Worm (Caenorhabditis elegans) whole organism, L3 larva: ENCODE data around the gene catp-6.

Experiments
- ama-1 ChIP-seq: fragments of 150-350 bp; optimal IDR thresholded peaks from 2 replicates; lab custom pipeline; 2018
- daf-12 ChIP-seq: fragments of 150-350 bp; optimal IDR thresholded peaks from 2 replicates; lab custom pipeline; 2014; ENCODE audit warnings: missing biosample characterization, missing genetic modification reagents, missing genetic modification characterization
- elt-2 ChIP-seq: sonication (generic microtip); optimal IDR thresholded peaks from 2 replicates; lab custom pipeline; 2016; ENCODE audit warnings: missing genetic modification reagents, mild to moderate bottlenecking, missing genetic modification characterization, missing compliant biosample characterization
- fkh-10 ChIP-seq: sonication (generic microtip); optimal IDR thresholded peaks from 2 replicates; lab custom pipeline; 2017; ENCODE audit warnings: missing biosample characterization, missing genetic modification reagents, missing genetic modification characterization
- unc-62 ChIP-seq: fragments of 150-350 bp; sonication (generic microtip); optimal IDR thresholded peaks from 4 replicates; lab custom pipeline; 2014; ENCODE audit warnings: missing biosample characterization, missing genetic modification reagents, missing genetic modification characterization
- ztf-11 ChIP-seq: fragments of 150-350 bp; optimal IDR thresholded peaks from 2 replicates; lab custom pipeline; 2014; ENCODE audit warnings: missing biosample characterization, missing genetic modification characterization

ce11 chrIV:9810633-9811032 is 13.7 kb downstream of the catp-6 start, which contains the start of gene dct-15:
- TF ChIP-seq elt-2 (no peak), ztf-11 (no peak), daf-12 (tag; lab: Kevin White, UChicago) (no peak), fkh-10 (GFP tag; lab: Kevin White, UChicago) (no peak), unc-62 (GFP tag; lab: Kevin White, UChicago) (no peak), ama-1 (no peak)
